Worm (Caenorhabditis elegans) whole organism, L3 larva: Measurements from ENCODE around the gene srw-129.

Experiments used
- R02D3.7 ChIP-seq: fragments of 150-350 bp; optimal IDR thresholded peaks from 2 replicates; lab custom pipeline; 2014; ENCODE audit warnings: missing biosample characterization, missing genetic modification characterization
- ZK546.5 ChIP-seq: sonication (generic microtip); optimal IDR thresholded peaks from 2 replicates; lab custom pipeline; 2017; ENCODE audit warnings: missing biosample characterization, missing genetic modification characterization
- aly-2 ChIP-seq: fragments of 150-350 bp; optimal IDR thresholded peaks from 2 replicates; lab custom pipeline; 2014; ENCODE audit warnings: missing biosample characterization, missing genetic modification characterization
- ceh-16 ChIP-seq: sonication (generic microtip); optimal IDR thresholded peaks from 2 replicates; lab custom pipeline; 2017; ENCODE audit warnings: missing biosample characterization, missing genetic modification characterization
- ceh-28 ChIP-seq: fragments of 150-350 bp; optimal IDR thresholded peaks from 2 replicates; lab custom pipeline; 2014; ENCODE audit warnings: missing biosample characterization, missing genetic modification reagents, missing genetic modification characterization
- ceh-9 ChIP-seq: sonication (generic microtip); optimal IDR thresholded peaks from 2 replicates; lab custom pipeline; 2018; ENCODE audit warnings: missing biosample characterization, missing genetic modification characterization
- daf-12 ChIP-seq: fragments of 150-350 bp; optimal IDR thresholded peaks from 2 replicates; lab custom pipeline; 2014; ENCODE audit warnings: missing biosample characterization, missing genetic modification reagents, missing genetic modification characterization
- egl-27 ChIP-seq: sonication (generic microtip); optimal IDR thresholded peaks from 4 replicates; lab custom pipeline; 2017; ENCODE audit warnings: missing biosample characterization, missing genetic modification reagents, missing genetic modification characterization
- egl-5 ChIP-seq: fragments of 150-350 bp; optimal IDR thresholded peaks from 2 replicates; lab custom pipeline; 2017; ENCODE audit warnings: missing biosample characterization, missing genetic modification reagents, missing genetic modification characterization, inconsistent platforms
- elt-1 ChIP-seq: fragments of 150-350 bp; optimal IDR thresholded peaks from 2 replicates; lab custom pipeline; 2014; ENCODE audit warnings: missing biosample characterization, missing genetic modification characterization
- eor-1 ChIP-seq, 2 experiments: fragments of 150-350 bp; optimal IDR thresholded peaks; 2 replicates each; lab custom pipeline; 2014 to 2018; ENCODE audit warnings: missing biosample characterization in 2 of 2, missing genetic modification characterization in 2 of 2
- fkh-10 ChIP-seq: sonication (generic microtip); optimal IDR thresholded peaks from 2 replicates; lab custom pipeline; 2017; ENCODE audit warnings: missing biosample characterization, missing genetic modification reagents, missing genetic modification characterization
- fos-1 ChIP-seq: fragments of 150-350 bp; optimal IDR thresholded peaks from 2 replicates; lab custom pipeline; 2014; ENCODE audit warnings: missing biosample characterization, missing genetic modification characterization
- lin-15B ChIP-seq: fragments of 150-350 bp; optimal IDR thresholded peaks from 2 replicates; lab custom pipeline; 2014; ENCODE audit warnings: missing biosample characterization, missing genetic modification characterization
- lin-39 ChIP-seq: fragments of 150-350 bp; optimal IDR thresholded peaks from 2 replicates; lab custom pipeline; 2018; ENCODE audit warnings: missing biosample characterization, missing genetic modification reagents, missing genetic modification characterization
- lsy-12 ChIP-seq: sonication (generic microtip); optimal IDR thresholded peaks from 2 replicates; lab custom pipeline; 2016; ENCODE audit warnings: mild to moderate bottlenecking, missing genetic modification characterization, missing compliant biosample characterization
- mml-1 ChIP-seq: fragments of 150-350 bp; sonication (generic microtip); optimal IDR thresholded peaks from 3 replicates; lab custom pipeline; 2014; ENCODE audit warnings: missing biosample characterization, missing genetic modification characterization
- nfya-1 ChIP-seq: sonication (generic microtip); optimal IDR thresholded peaks from 2 replicates; lab custom pipeline; 2017; ENCODE audit warnings: missing genetic modification characterization, mild to moderate bottlenecking, missing compliant biosample characterization, antibody characterized with exemption, moderate library complexity; ENCODE audit not compliant: insufficient read depth
- nhr-11 ChIP-seq: fragments of 150-350 bp; optimal IDR thresholded peaks from 2 replicates; lab custom pipeline; 2014; ENCODE audit warnings: missing biosample characterization, missing genetic modification characterization
- nhr-28 ChIP-seq: fragments of 150-350 bp; optimal IDR thresholded peaks from 2 replicates; lab custom pipeline; 2014; ENCODE audit warnings: missing biosample characterization, missing genetic modification characterization
- nhr-43 ChIP-seq: sonication (generic microtip); optimal IDR thresholded peaks from 2 replicates; lab custom pipeline; 2016; ENCODE audit warnings: mild to moderate bottlenecking, missing genetic modification characterization, missing compliant biosample characterization; ENCODE audit not compliant: poor library complexity, severe bottlenecking
- nhr-67 ChIP-seq: fragments of 150-350 bp; optimal IDR thresholded peaks from 2 replicates; lab custom pipeline; 2014; ENCODE audit warnings: missing biosample characterization, missing genetic modification characterization
- nhr-76 ChIP-seq: fragments of 150-350 bp; sonication (generic microtip); optimal IDR thresholded peaks from 5 replicates; lab custom pipeline; 2014; ENCODE audit warnings: missing biosample characterization, missing genetic modification characterization
- nhr-77 ChIP-seq: fragments of 150-350 bp; optimal IDR thresholded peaks from 2 replicates; lab custom pipeline; 2014; ENCODE audit warnings: missing biosample characterization, missing genetic modification characterization
- pqm-1 ChIP-seq: fragments of 150-350 bp; optimal IDR thresholded peaks from 2 replicates; lab custom pipeline; 2017; ENCODE audit warnings: missing biosample characterization, missing genetic modification characterization, inconsistent platforms
- sea-2 ChIP-seq: fragments of 150-350 bp; sonication (generic microtip); optimal IDR thresholded peaks from 4 replicates; lab custom pipeline; 2014; ENCODE audit warnings: missing biosample characterization, missing genetic modification reagents, missing genetic modification characterization
- skn-1 ChIP-seq: fragments of 150-350 bp; optimal IDR thresholded peaks from 2 replicates; lab custom pipeline; 2014; ENCODE audit warnings: missing biosample characterization, missing genetic modification characterization
- tbx-2 ChIP-seq: sonication (generic microtip); optimal IDR thresholded peaks from 2 replicates; lab custom pipeline; 2016; ENCODE audit warnings: mild to moderate bottlenecking, missing genetic modification characterization, missing compliant biosample characterization
- unc-39 ChIP-seq: sonication (generic microtip); optimal IDR thresholded peaks from 4 replicates; lab custom pipeline; 2017; ENCODE audit warnings: missing biosample characterization, missing genetic modification characterization
- unc-62 ChIP-seq: fragments of 150-350 bp; sonication (generic microtip); optimal IDR thresholded peaks from 4 replicates; lab custom pipeline; 2014; ENCODE audit warnings: missing biosample characterization, missing genetic modification reagents, missing genetic modification characterization
- ztf-11 ChIP-seq: fragments of 150-350 bp; optimal IDR thresholded peaks from 2 replicates; lab custom pipeline; 2014; ENCODE audit warnings: missing biosample characterization, missing genetic modification characterization
- ztf-4 ChIP-seq: fragments of 150-350 bp; optimal IDR thresholded peaks from 2 replicates; lab custom pipeline; 2014; ENCODE audit warnings: missing biosample characterization, missing genetic modification characterization

The srw-129 gene

DNA sequence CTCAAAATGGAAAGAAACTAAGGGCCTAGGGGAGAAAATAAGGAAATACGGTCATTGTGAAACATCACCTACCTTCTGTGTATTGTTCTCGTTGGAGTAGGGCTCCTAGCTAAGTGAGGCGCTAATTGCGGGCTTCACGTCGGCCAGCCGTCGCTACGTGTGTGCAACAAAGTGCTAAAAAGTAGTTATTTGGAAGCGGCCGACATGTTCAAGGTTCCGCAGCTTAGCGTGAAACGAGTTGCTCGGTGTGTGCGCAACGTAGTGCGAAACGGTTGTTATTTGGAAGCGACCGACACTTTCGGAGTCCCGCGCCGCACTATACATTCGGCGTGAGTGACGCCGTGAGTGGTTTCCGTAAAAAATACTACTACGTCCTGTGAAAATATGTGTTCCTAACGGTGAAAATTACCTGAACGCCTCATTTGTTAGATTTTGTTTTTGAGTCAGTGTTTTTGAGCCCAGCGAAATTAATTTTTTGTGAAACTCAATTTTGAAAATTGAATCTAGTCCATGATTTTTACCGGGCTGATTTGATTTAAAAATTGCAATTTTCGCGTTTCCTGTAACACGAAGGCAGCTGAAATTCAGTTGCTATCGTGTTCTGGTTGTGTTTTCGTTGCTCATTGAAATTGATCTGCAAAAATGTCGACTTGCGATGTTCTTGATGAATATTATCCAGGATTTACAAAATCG, at the start of gene srw-129:
Gene srw-129, plus strand, starts transcription at position 643 of the 693 bp plus-strand sequence.
- no peak for TF ChIP-seq ceh-9 (tag; lab: Kevin White, UChicago)
- TF ChIP-seq mml-1 (tag; lab: Kevin White, UChicago): no peak
- no peak for TF ChIP-seq ZK546.5 (tag; lab: Kevin White, UChicago)
- TF ChIP-seq egl-27 (tag; lab: Kevin White, UChicago): no peak
- TF ChIP-seq R02D3.7 (tag; lab: Kevin White, UChicago): no peak
- no peak for TF ChIP-seq skn-1
- TF ChIP-seq sea-2 (GFP tag; lab: Kevin White, UChicago): no peak

DNA sequence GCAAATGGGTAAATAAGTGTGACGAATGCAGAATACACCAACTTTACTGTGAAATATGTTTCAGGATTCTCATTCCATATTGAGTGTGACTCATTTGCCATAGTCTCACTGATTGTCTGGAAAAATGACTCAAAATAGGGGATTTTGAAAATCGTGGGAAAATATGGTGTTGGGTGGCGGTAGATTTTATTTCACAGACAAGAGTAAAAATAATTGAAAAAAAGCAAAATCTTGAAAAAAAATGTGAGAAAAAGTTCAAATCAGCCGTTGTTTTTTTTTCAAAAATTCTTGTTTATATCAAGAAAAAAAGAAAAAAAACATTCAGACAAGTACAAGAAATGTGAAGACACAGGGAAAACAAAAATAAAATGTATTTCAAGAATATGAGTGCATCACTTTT, 49.2 kb upstream of the srw-129 start, which contains the start of gene srh-38:
Gene srh-38, minus strand, starts transcription at position 101 of the 400 bp plus-strand sequence.
- no peak for TF ChIP-seq ceh-16 (tag; lab: Kevin White, UChicago)
- no peak for TF ChIP-seq ceh-28 (tag; lab: Kevin White, UChicago)
- no peak for TF ChIP-seq egl-5 (tag; lab: Kevin White, UChicago)
- TF ChIP-seq eor-1 (tag; optimal IDR thresholded peaks at IDR 0.05; lab: Kevin White, UChicago): no peak
- TF ChIP-seq nhr-77 (tag; lab: Kevin White, UChicago): no peak
- TF ChIP-seq R02D3.7 (tag; lab: Kevin White, UChicago): no peak
- no peak for TF ChIP-seq nfya-1 (tag; lab: Kevin White, UChicago)
- TF ChIP-seq fkh-10: no peak
- no peak for TF ChIP-seq ztf-11 (tag; lab: Kevin White, UChicago)
- TF ChIP-seq lin-15B: no peak
- no peak for TF ChIP-seq pqm-1 (tag; lab: Kevin White, UChicago)
- no peak for TF ChIP-seq nhr-43 (tag; lab: Kevin White, UChicago)
- no peak for TF ChIP-seq lsy-12 (tag; lab: Kevin White, UChicago)

DNA sequence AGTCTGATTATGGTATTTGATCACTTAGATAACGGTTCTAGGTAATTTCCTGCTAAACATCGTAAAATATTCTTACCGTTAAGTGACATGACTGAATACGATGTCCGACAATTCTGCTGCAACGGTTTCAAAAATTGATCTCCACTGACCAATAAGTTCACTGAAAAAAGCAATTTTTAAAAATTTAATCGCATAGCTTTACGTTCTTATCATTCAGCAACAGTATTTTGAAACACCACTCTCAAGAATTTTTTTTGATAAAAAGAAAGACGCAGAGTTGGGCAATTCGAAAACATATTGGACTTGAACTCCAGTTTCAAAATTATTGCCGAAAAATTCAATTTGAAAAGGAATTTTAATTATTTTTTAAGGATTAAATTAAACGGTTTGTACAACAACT, 44.2 kb upstream of the srw-129 start, which contains the start of gene C31B8.12:
Gene C31B8.12, minus strand, starts transcription at position 101 of the 400 bp plus-strand sequence.
- TF ChIP-seq ztf-4 (tag; lab: Kevin White, UChicago) (no peak), unc-39 (no peak), pqm-1 (tag; lab: Kevin White, UChicago) (no peak)

- no peak for TF ChIP-seq lin-39
- no peak for TF ChIP-seq nhr-28 (tag; lab: Kevin White, UChicago)
- TF ChIP-seq ceh-9 (tag; lab: Kevin White, UChicago): no peak
- TF ChIP-seq fos-1 (tag; lab: Kevin White, UChicago): no peak
- no peak for TF ChIP-seq nfya-1 (tag; lab: Kevin White, UChicago)
- TF ChIP-seq nhr-11 (tag; lab: Kevin White, UChicago): no peak
- no peak for TF ChIP-seq daf-12 (tag; lab: Kevin White, UChicago)
Measured at ce11 chrV:2929753-2930152, 42.0 kb upstream of the srw-129 start, which contains the start of gene C31B8.16. TSS of gene C31B8.16 (plus strand) at chrV:2930053.

DNA sequence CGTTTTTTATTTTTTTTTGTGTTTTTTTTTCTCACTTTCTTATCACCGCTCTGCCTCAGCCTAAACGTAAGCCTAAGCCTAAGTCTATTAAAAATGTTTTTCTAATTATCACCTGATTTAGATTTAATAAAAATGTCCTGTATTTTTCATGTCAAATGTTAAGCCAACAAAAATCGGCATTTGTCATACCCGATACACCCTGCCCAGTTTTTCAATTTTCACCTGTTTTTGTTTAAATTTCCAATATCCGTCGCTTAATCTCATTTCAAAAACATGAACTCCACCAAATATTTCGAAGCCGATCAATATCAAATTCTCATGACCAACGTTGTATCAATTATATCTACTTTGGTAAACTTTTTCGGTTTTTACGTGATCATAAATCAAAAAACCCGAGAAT, 40.5 kb upstream of the srw-129 start, which contains the start of gene C31B8.1:
Gene C31B8.1, plus strand, starts transcription at position 301 of the 400 bp plus-strand sequence.
- TF ChIP-seq nhr-67 (no peak), elt-1 (no peak), aly-2 (tag; lab: Kevin White, UChicago) (no peak), egl-5 (tag; lab: Kevin White, UChicago) (no peak), nhr-76 (no peak), daf-12 (tag; lab: Kevin White, UChicago) (no peak), tbx-2 (tag; lab: Kevin White, UChicago) (no peak), egl-27 (tag; lab: Kevin White, UChicago) (no peak), unc-62 (no peak), pqm-1 (tag; lab: Kevin White, UChicago) (no peak), nhr-77 (tag; lab: Kevin White, UChicago) (no peak), ZK546.5 (tag; lab: Kevin White, UChicago) (no peak), fkh-10 (no peak), ceh-9 (tag; lab: Kevin White, UChicago) (no peak)
